Worm (Caenorhabditis elegans) whole organism, L1 larva: Measurements from ENCODE around the gene twnk-1.

Source experiments
- C16A3.4 ChIP-seq: fragments of 150-350 bp; optimal IDR thresholded peaks from 2 replicates; lab custom pipeline; 2014; ENCODE audit warnings: missing biosample characterization, missing genetic modification characterization
- F16B12.6 ChIP-seq: fragments of 150-350 bp; optimal IDR thresholded peaks from 2 replicates; lab custom pipeline; 2014; ENCODE audit warnings: missing biosample characterization, missing genetic modification characterization
- aly-2 ChIP-seq: fragments of 150-350 bp; optimal IDR thresholded peaks from 2 replicates; lab custom pipeline; 2014; ENCODE audit warnings: missing biosample characterization, missing genetic modification characterization
- ceh-63 ChIP-seq: fragments of 200-800 bp; sonication (Bioruptor generic); optimal IDR thresholded peaks from 2 replicates; lab custom pipeline; 2018; ENCODE audit warnings: mild to moderate bottlenecking, missing genetic modification characterization, missing compliant biosample characterization
- ceh-8 ChIP-seq: fragments of 200-800 bp; sonication (Bioruptor generic); optimal IDR thresholded peaks from 2 replicates; lab custom pipeline; 2018; ENCODE audit warnings: mild to moderate bottlenecking, missing genetic modification characterization, moderate library complexity, missing compliant biosample characterization
- ceh-90 ChIP-seq: sonication (generic microtip); optimal IDR thresholded peaks from 2 replicates; lab custom pipeline; 2016; ENCODE audit warnings: missing genetic modification characterization, missing compliant biosample characterization
- ces-1 ChIP-seq: fragments of 150-350 bp; optimal IDR thresholded peaks from 2 replicates; lab custom pipeline; 2014; ENCODE audit warnings: missing biosample characterization, missing genetic modification reagents, missing genetic modification characterization
- dsc-1 ChIP-seq: sonication (generic microtip); optimal IDR thresholded peaks from 2 replicates; lab custom pipeline; 2016; ENCODE audit warnings: mild to moderate bottlenecking, missing genetic modification characterization, missing compliant biosample characterization
- egl-13 ChIP-seq: sonication (generic microtip); optimal IDR thresholded peaks from 2 replicates; lab custom pipeline; 2016; ENCODE audit warnings: missing genotype, missing genetic modification reagents, missing genetic modification characterization, missing compliant biosample characterization
- egl-27 ChIP-seq, 2 experiments: fragments of 150-350 bp in 1 of 2; sonication (generic microtip); optimal IDR thresholded peaks; 3 replicates each; lab custom pipeline; 2017 to 2018; ENCODE audit warnings: missing biosample characterization in 2 of 2, missing genetic modification characterization in 2 of 2, missing genetic modification reagents in 2 of 2
- elt-2 ChIP-seq: sonication (generic microtip); optimal IDR thresholded peaks from 2 replicates; lab custom pipeline; 2016; ENCODE audit warnings: missing genetic modification characterization, mild to moderate bottlenecking, inconsistent platforms, missing compliant biosample characterization, missing genetic modification reagents
- elt-3 ChIP-seq, 6 experiments: fragments of 150-350 bp in 1 of 6; sonication (generic microtip); optimal IDR thresholded peaks; 2 replicates each; lab custom pipeline; 2017 to 2018; ENCODE audit warnings: missing biosample characterization in 6 of 6, missing genetic modification characterization in 6 of 6, inconsistent platforms in 1 of 6
- fkh-10 ChIP-seq: sonication (generic microtip); optimal IDR thresholded peaks from 2 replicates; lab custom pipeline; 2017; ENCODE audit warnings: missing biosample characterization, missing genetic modification reagents, missing genetic modification characterization
- fkh-4 ChIP-seq: sonication (generic microtip); optimal IDR thresholded peaks from 2 replicates; lab custom pipeline; 2016; ENCODE audit warnings: missing compliant biosample characterization, missing genetic modification characterization, borderline replicate concordance
- fkh-8 ChIP-seq: sonication (generic microtip); optimal IDR thresholded peaks from 2 replicates; lab custom pipeline; 2016; ENCODE audit warnings: mild to moderate bottlenecking, missing genetic modification characterization, missing compliant biosample characterization
- hlh-4 ChIP-seq: sonication (generic microtip); optimal IDR thresholded peaks from 2 replicates; lab custom pipeline; 2016; ENCODE audit warnings: mild to moderate bottlenecking, missing genetic modification characterization, missing compliant biosample characterization
- hpl-2 ChIP-seq: fragments of 150-350 bp; optimal IDR thresholded peaks from 2 replicates; lab custom pipeline; 2014; ENCODE audit warnings: missing biosample characterization, missing genetic modification reagents, missing genetic modification characterization
- irx-1 ChIP-seq: sonication (generic microtip); optimal IDR thresholded peaks from 2 replicates; lab custom pipeline; 2016; ENCODE audit warnings: missing genetic modification characterization, missing compliant biosample characterization
- isw-1 ChIP-seq: fragments of 200-800 bp; sonication (Bioruptor generic); IDR thresholded peaks from 2 replicates; pipeline ENCODE4 v1.3.6; 2022; ENCODE audit warnings: missing genetic modification characterization, missing compliant biosample characterization
- lin-14 ChIP-seq: fragments of 200-800 bp; sonication (Bioruptor generic); optimal IDR thresholded peaks from 2 replicates; lab custom pipeline; 2018; ENCODE audit warnings: mild to moderate bottlenecking, missing genetic modification characterization, moderate library complexity, missing compliant biosample characterization
- lin-15B ChIP-seq: fragments of 150-350 bp; sonication (generic microtip); optimal IDR thresholded peaks from 3 replicates; lab custom pipeline; 2014; ENCODE audit warnings: missing biosample characterization, missing genetic modification characterization
- lin-35 ChIP-seq, 2 experiments: fragments of 150-350 bp; optimal IDR thresholded peaks; 2 replicates each; lab custom pipeline; 2014; ENCODE audit warnings: missing biosample characterization in 2 of 2, missing genetic modification characterization in 2 of 2, missing genetic modification reagents in 2 of 2
- lsy-2 ChIP-seq, 2 experiments: fragments of 150-350 bp; optimal IDR thresholded peaks; 2 replicates each; lab custom pipeline; 2014; ENCODE audit warnings: missing biosample characterization in 2 of 2, missing genetic modification characterization in 2 of 2
- mef-2 ChIP-seq: fragments of 150-350 bp; optimal IDR thresholded peaks from 2 replicates; lab custom pipeline; 2014; ENCODE audit warnings: missing biosample characterization, missing genetic modification characterization
- mep-1 ChIP-seq: fragments of 150-350 bp; optimal IDR thresholded peaks from 2 replicates; lab custom pipeline; 2014; ENCODE audit warnings: missing biosample characterization, missing genetic modification characterization
- nhr-20 ChIP-seq: sonication (generic microtip); optimal IDR thresholded peaks from 2 replicates; lab custom pipeline; 2016; ENCODE audit warnings: mild to moderate bottlenecking, missing genetic modification characterization, missing compliant biosample characterization
- nhr-28 ChIP-seq: fragments of 150-350 bp; optimal IDR thresholded peaks from 2 replicates; lab custom pipeline; 2014; ENCODE audit warnings: missing biosample characterization, missing genetic modification characterization
- nhr-47 ChIP-seq: sonication (generic microtip); optimal IDR thresholded peaks from 2 replicates; lab custom pipeline; 2016; ENCODE audit warnings: mild to moderate bottlenecking, missing genetic modification characterization, moderate library complexity, missing compliant biosample characterization
- nhr-71 ChIP-seq: sonication (generic microtip); optimal IDR thresholded peaks from 2 replicates; lab custom pipeline; 2016; ENCODE audit warnings: mild to moderate bottlenecking, missing genetic modification characterization, moderate library complexity, missing compliant biosample characterization
- nhr-77 ChIP-seq: fragments of 150-350 bp; optimal IDR thresholded peaks from 2 replicates; lab custom pipeline; 2014; ENCODE audit warnings: missing biosample characterization, missing genetic modification characterization
- rnt-1 ChIP-seq: sonication (generic microtip); optimal IDR thresholded peaks from 2 replicates; lab custom pipeline; 2016; ENCODE audit warnings: mild to moderate bottlenecking, missing genetic modification characterization, moderate library complexity, missing compliant biosample characterization
- skn-1 ChIP-seq: fragments of 150-350 bp; optimal IDR thresholded peaks from 2 replicates; lab custom pipeline; 2014; ENCODE audit warnings: missing biosample characterization, missing genetic modification characterization
- sox-4 ChIP-seq: sonication (generic microtip); optimal IDR thresholded peaks from 2 replicates; lab custom pipeline; 2016; ENCODE audit warnings: missing genetic modification characterization, missing compliant biosample characterization
- sup-37 ChIP-seq: fragments of 200-800 bp; sonication (Bioruptor generic); optimal IDR thresholded peaks from 2 replicates; lab custom pipeline; 2018; ENCODE audit warnings: mild to moderate bottlenecking, missing genetic modification characterization, missing compliant biosample characterization
- tbx-2 ChIP-seq: sonication (generic microtip); optimal IDR thresholded peaks from 2 replicates; lab custom pipeline; 2016; ENCODE audit warnings: missing genetic modification characterization, missing compliant biosample characterization
- unc-130 ChIP-seq: fragments of 150-350 bp; optimal IDR thresholded peaks from 2 replicates; lab custom pipeline; 2017; ENCODE audit warnings: missing biosample characterization, missing genetic modification characterization, inconsistent platforms
- unc-86 ChIP-seq: sonication (generic microtip); optimal IDR thresholded peaks from 2 replicates; lab custom pipeline; 2016; ENCODE audit warnings: missing genetic modification characterization, missing compliant biosample characterization
- xbp-1 ChIP-seq: sonication (generic microtip); optimal IDR thresholded peaks from 2 replicates; lab custom pipeline; 2016; ENCODE audit warnings: missing genetic modification characterization, missing compliant biosample characterization
- ztf-11 ChIP-seq, 2 experiments: sonication (generic microtip); optimal IDR thresholded peaks; 2 replicates each; lab custom pipeline; 2016 to 2017; ENCODE audit warnings: missing genetic modification characterization in 2 of 2, missing biosample characterization in 1 of 2, missing compliant biosample characterization in 1 of 2
- ztf-4 ChIP-seq: fragments of 150-350 bp; optimal IDR thresholded peaks from 2 replicates; lab custom pipeline; 2014; ENCODE audit warnings: missing biosample characterization, missing genetic modification characterization

The twnk-1 gene

DNA sequence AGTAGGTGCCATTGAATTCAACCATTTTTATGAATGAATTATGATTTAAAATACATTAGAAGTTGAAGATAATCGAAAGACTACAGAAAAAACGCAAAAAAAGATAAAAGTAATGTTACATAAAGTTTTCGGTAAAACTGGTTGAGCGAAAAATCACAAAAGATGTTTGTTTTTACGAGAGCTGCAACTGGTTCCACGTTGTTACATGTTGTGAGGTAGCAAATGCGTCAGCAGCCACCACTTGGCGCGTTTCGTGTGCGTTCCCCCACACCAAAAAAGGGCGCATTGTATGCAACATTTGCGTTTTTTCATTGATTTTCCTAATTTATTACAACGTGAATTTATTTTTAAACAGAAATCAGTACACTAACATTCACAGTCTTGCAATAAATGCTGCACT lies 8.9 kb upstream of the twnk-1 start, which contains the start of gene gakh-1 (continued):
- TF ChIP-seq unc-130 (tag; lab: Kevin White, UChicago) (no peak), mef-2 (no peak), hlh-4 (tag; lab: Kevin White, UChicago) (no peak), lin-35 (GFP tag; optimal IDR thresholded peaks at IDR 0.05; lab: Kevin White, UChicago) (peak; percentile 45 to 76), nhr-28 (tag; lab: Kevin White, UChicago) (no peak), C16A3.4 (tag; lab: Kevin White, UChicago) (peak; percentile 25), fkh-8 (tag; lab: Kevin White, UChicago) (peak; percentile 50), nhr-77 (tag; lab: Kevin White, UChicago) (peak; percentile 46), hpl-2 (no peak)

DNA sequence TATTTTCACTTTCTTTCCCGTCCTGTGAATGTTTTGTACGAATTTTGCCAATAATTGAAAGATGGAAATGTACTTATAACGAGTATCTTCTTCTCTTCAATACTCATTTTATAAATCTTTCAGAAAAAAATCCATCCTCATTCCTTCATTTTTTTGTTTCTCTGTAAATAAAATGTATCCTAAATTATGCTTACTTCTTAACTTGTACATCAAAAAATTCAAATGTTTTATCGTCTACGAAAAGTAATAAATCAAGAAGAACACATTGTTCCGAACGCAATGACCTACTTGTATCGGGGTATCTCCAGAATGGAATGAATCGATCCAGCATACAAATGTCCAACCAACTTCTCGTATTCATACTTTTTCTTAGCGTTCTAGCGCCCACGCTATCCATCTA lies 4.8 kb upstream of the twnk-1 start, which contains the start of gene F46G11.6:
Gene F46G11.6, plus strand, starts transcription at position 301 of the 400 bp plus-strand sequence.
- TF ChIP-seq unc-86 (tag; lab: Kevin White, UChicago) (no peak), nhr-20 (no peak), skn-1 (tag; lab: Kevin White, UChicago) (no peak), lin-15B (tag; lab: Kevin White, UChicago) (no peak), fkh-8 (tag; lab: Kevin White, UChicago) (no peak), ztf-4 (no peak), nhr-71 (tag; lab: Kevin White, UChicago) (no peak), aly-2 (tag; lab: Kevin White, UChicago) (no peak), egl-27 (tag; optimal IDR thresholded peaks at IDR 0.05; lab: Kevin White, UChicago) (no peak), ceh-63 (GFP tag; lab: Kevin White, UChicago) (no peak)

DNA sequence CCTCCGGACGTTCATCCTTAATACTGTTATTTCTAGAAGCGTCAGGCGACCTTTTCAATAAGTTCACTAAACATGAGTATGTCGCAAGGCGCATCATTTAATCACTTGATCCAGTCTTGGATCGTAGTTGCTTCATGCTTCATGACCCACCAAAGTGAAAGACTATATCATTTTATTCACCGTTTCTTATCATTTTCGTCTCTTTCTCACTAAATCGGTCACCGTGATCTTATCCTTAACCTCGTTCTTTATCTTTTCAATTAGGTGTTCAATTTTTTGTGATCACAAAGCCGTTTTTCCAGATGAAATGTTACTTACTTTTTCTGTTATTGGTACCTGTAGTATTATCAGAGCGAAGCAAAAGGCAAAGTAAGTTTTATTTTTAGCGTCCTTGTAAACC lies 3.2 kb upstream of the twnk-1 start, which contains the start of gene F46G11.2:
Gene F46G11.2, plus strand, starts transcription at position 301 of the 400 bp plus-strand sequence.
- no peak for TF ChIP-seq F16B12.6 (tag; lab: Kevin White, UChicago)
- TF ChIP-seq nhr-71 (tag; lab: Kevin White, UChicago): no peak
- no peak for TF ChIP-seq elt-3 (tag; optimal IDR thresholded peaks at IDR 0.05; lab: Kevin White, UChicago)
- TF ChIP-seq sox-4 (tag; lab: Kevin White, UChicago): no peak
- TF ChIP-seq elt-2: no peak
- no peak for TF ChIP-seq xbp-1 (tag; lab: Kevin White, UChicago)

DNA sequence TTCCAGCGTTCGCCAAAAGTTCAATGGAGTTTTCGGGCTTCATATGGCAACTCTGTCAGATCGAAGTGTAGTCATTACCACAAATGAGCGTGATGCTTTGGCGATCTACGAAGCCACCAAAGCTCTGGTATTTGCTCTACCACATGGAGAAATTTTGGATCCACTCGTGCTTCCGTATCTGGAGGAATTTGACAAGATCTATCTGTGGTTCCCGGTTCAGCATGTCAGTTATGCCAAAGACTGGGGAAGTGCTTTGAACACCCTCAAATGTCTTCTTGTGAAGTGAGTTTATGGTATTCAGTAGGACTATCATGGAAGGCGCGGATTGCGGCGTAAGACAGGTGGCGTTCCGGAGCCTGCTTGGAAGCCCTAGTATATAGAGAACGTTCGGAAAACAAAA lies 3.4 kb downstream of the twnk-1 start:
- TF ChIP-seq egl-13 (tag; lab: Kevin White, UChicago): no peak
- TF ChIP-seq C16A3.4 (tag; lab: Kevin White, UChicago): no peak
- no peak for TF ChIP-seq lsy-2 (tag; optimal IDR thresholded peaks at IDR 0.05; lab: Kevin White, UChicago)
- TF ChIP-seq ceh-90 (tag; lab: Kevin White, UChicago): no peak
- no peak for TF ChIP-seq sup-37 (GFP tag; lab: Kevin White, UChicago)
- no peak for TF ChIP-seq aly-2 (tag; lab: Kevin White, UChicago)

DNA sequence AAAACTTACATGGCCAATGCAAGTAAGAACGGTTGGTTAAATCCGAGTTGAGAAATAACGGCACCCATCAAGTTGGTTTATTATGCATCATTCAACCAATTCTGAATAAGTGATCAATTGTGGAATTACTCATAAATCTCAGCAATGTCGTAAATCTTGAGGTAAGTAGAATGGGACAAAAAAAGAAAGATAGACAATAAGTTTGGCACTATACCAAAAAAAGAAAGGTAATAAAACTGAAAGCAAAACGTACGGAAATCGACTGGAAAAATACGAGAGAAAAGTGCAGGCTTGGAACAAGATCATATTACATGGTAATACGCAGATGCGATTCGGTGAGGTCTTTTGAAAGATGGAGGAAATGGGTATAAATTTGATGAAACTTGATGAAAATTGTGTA lies 7.7 kb downstream of the twnk-1 start, which contains the start of gene F46G11.4:
Gene F46G11.4, minus strand, starts transcription at position 101 of the 400 bp plus-strand sequence.
- no peak for TF ChIP-seq irx-1
- no peak for TF ChIP-seq rnt-1 (tag; lab: Kevin White, UChicago)
- no peak for TF ChIP-seq ztf-11 (tag; optimal IDR thresholded peaks at IDR 0.05; lab: Kevin White, UChicago)
- TF ChIP-seq sox-4 (tag; lab: Kevin White, UChicago): no peak
- no peak for TF ChIP-seq fkh-4
- TF ChIP-seq mef-2: no peak
- TF ChIP-seq, all 84 proteins: peak for 0

DNA sequence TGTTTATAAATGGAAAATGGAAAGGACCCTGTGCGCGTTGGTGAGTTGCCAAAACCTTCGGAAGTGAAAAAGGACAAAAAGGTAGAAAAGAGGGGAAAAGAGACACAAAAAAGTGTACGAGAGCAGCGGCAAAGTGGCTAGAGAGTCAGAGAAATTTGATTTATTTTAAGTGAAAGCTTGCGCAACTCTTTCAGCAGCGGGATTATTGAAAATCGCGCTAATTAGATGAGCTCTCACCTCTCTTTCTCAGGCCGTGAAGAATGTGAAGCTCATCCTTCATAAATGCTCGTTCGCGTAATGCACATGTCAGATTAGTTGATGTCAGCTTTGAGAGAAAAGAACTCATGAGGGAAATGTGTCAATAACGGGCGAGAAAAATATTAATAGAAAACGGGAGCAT lies 8.2 kb downstream of the twnk-1 start:
- TF ChIP-seq nhr-47 (tag; lab: Kevin White, UChicago) (peak; percentile 31), irx-1 (peak; percentile 31), fkh-8 (tag; lab: Kevin White, UChicago) (peak; percentile 11), ceh-8 (GFP tag; lab: Kevin White, UChicago) (peak; percentile 26), mep-1 (tag; lab: Kevin White, UChicago) (no peak), ces-1 (GFP tag; lab: Kevin White, UChicago) (peak; percentile 61), xbp-1 (tag; lab: Kevin White, UChicago) (peak; percentile 11), lin-14 (GFP tag; lab: Kevin White, UChicago) (peak; percentile 76), isw-1 (GFP tag; lab: Robert Waterston, UW) (peak; percentile 9; the same call in 1 of the 2 replicates), egl-13 (tag; lab: Kevin White, UChicago) (no peak), tbx-2 (peak; percentile 22), nhr-28 (tag; lab: Kevin White, UChicago) (no peak), fkh-10 (GFP tag; lab: Kevin White, UChicago) (peak; percentile 81), dsc-1 (tag; lab: Kevin White, UChicago) (peak; percentile 90)
